Worm (Caenorhabditis elegans) whole organism, L4 larva: ENCODE results near the gene Y73F8A.36.

Experiments used
- F10B5.3 ChIP-seq: sonication (generic microtip); optimal IDR thresholded peaks from 2 replicates; lab custom pipeline; 2016; ENCODE audit warnings: mild to moderate bottlenecking, missing genetic modification characterization, missing compliant biosample characterization
- F26F4.8 ChIP-seq: fragments of 200-800 bp; sonication (Bioruptor generic); conservative IDR thresholded peaks from 2 replicates; pipeline ENCODE4 v1.3.6; 2022; ENCODE audit warnings: missing genetic modification characterization, missing compliant biosample characterization
- F37D6.2 ChIP-seq: sonication (generic microtip); optimal IDR thresholded peaks from 2 replicates; lab custom pipeline; 2016; ENCODE audit warnings: mild to moderate bottlenecking, missing genetic modification characterization, missing compliant biosample characterization
- F44E2.7 ChIP-seq: fragments of 200-800 bp; sonication (Bioruptor generic); IDR thresholded peaks from 2 replicates; pipeline ENCODE4 v2.1.2; 2022; ENCODE audit warnings: missing genetic modification characterization, missing compliant biosample characterization
- T20F7.1 ChIP-seq: fragments of 200-800 bp; sonication (Bioruptor generic); optimal IDR thresholded peaks from 2 replicates; lab custom pipeline; 2018; ENCODE audit warnings: mild to moderate bottlenecking, missing genetic modification characterization, missing compliant biosample characterization
- T26A8.4 ChIP-seq: fragments of 200-800 bp; sonication (Bioruptor generic); IDR thresholded peaks from 2 replicates; pipeline ENCODE4 v1.3.6; 2022; ENCODE audit warnings: missing genetic modification characterization, missing compliant biosample characterization
- Y75B8A.6 ChIP-seq: fragments of 200-800 bp; sonication (Bioruptor generic); IDR thresholded peaks from 2 replicates; pipeline ENCODE4 v1.3.6; 2022; ENCODE audit warnings: missing genetic modification reagents, missing genetic modification characterization, missing compliant biosample characterization
- ZK546.5 ChIP-seq, 2 experiments: sonication (generic microtip); optimal IDR thresholded peaks; 2 replicates each; lab custom pipeline; 2017; ENCODE audit warnings: missing biosample characterization in 2 of 2, missing genetic modification characterization in 2 of 2
- aha-1 ChIP-seq: fragments of 150-350 bp; peaks from one replicate; lab custom pipeline; 2014; ENCODE audit warnings: missing biosample characterization, missing genetic modification characterization
- aly-2 ChIP-seq: sonication (generic microtip); optimal IDR thresholded peaks from 2 replicates; lab custom pipeline; 2018; ENCODE audit warnings: missing biosample characterization, missing genetic modification characterization
- ama-1 ChIP-seq: fragments of 150-350 bp; optimal IDR thresholded peaks from 2 replicates; lab custom pipeline; 2014; ENCODE audit warnings: inconsistent platforms, mixed read lengths
- ceh-20 ChIP-seq: fragments of 200-800 bp; sonication (Bioruptor generic); IDR thresholded peaks from 2 replicates; pipeline ENCODE4 v1.3.6; 2022; ENCODE audit warnings: missing genetic modification reagents, missing genetic modification characterization, missing compliant biosample characterization
- ceh-28 ChIP-seq: fragments of 150-350 bp; optimal IDR thresholded peaks from 2 replicates; lab custom pipeline; 2014; ENCODE audit warnings: missing biosample characterization, missing genetic modification reagents, missing genetic modification characterization
- ceh-32 ChIP-seq: sonication (generic microtip); optimal IDR thresholded peaks from 2 replicates; lab custom pipeline; 2016; ENCODE audit warnings: mild to moderate bottlenecking, missing genetic modification characterization, missing compliant biosample characterization; ENCODE audit not compliant: poor library complexity
- ceh-62 ChIP-seq: sonication (generic microtip); optimal IDR thresholded peaks from 2 replicates; lab custom pipeline; 2017; ENCODE audit warnings: missing biosample characterization, missing genetic modification characterization
- daf-16 ChIP-seq, 3 experiments: sonication (generic microtip); optimal IDR thresholded peaks; 2 replicates each; lab custom pipeline; 2016 to 2017; ENCODE audit warnings: missing genetic modification characterization in 3 of 3, missing genetic modification reagents in 3 of 3, mild to moderate bottlenecking in 2 of 3, missing compliant biosample characterization in 2 of 3, missing biosample characterization in 1 of 3, moderate library complexity in 1 of 3
- daf-19 ChIP-seq: fragments of 200-800 bp; sonication (Bioruptor generic); conservative IDR thresholded peaks from 2 replicates; pipeline ENCODE4 v1.3.6; 2022; ENCODE audit warnings: missing genetic modification characterization, missing compliant biosample characterization
- daf-8 ChIP-seq: fragments of 200-800 bp; sonication (Bioruptor generic); IDR thresholded peaks from 2 replicates; pipeline ENCODE4 v1.3.6; 2022; ENCODE audit warnings: missing genetic modification characterization, missing compliant biosample characterization
- dmd-6 ChIP-seq: fragments of 200-800 bp; sonication (Bioruptor generic); IDR thresholded peaks from 2 replicates; pipeline ENCODE4 v1.3.6; 2022; ENCODE audit warnings: missing genetic modification reagents, missing genetic modification characterization, missing compliant biosample characterization
- dmd-8 ChIP-seq: fragments of 200-800 bp; sonication (Bioruptor generic); IDR thresholded peaks from 2 replicates; pipeline ENCODE4 v1.3.6; 2022; ENCODE audit warnings: missing genetic modification characterization, missing compliant biosample characterization
- dpl-1 ChIP-seq: fragments of 150-350 bp; optimal IDR thresholded peaks from 2 replicates; lab custom pipeline; 2014; ENCODE audit warnings: missing biosample characterization, missing genetic modification reagents, missing genetic modification characterization
- fos-1 ChIP-seq: fragments of 150-350 bp; optimal IDR thresholded peaks from 2 replicates; lab custom pipeline; 2014; ENCODE audit warnings: missing biosample characterization, missing genetic modification characterization
- gei-8 ChIP-seq: fragments of 200-800 bp; sonication (Bioruptor generic); optimal IDR thresholded peaks from 2 replicates; lab custom pipeline; 2018; ENCODE audit warnings: mild to moderate bottlenecking, missing genetic modification characterization, missing compliant biosample characterization
- hmg-1.1 ChIP-seq: fragments of 200-800 bp; sonication (Bioruptor generic); IDR thresholded peaks from 2 replicates; pipeline ENCODE4 v1.3.6; 2022; ENCODE audit warnings: missing genetic modification reagents, missing genetic modification characterization, missing compliant biosample characterization
- jun-1 ChIP-seq: fragments of 150-350 bp; optimal IDR thresholded peaks from 2 replicates; lab custom pipeline; 2014; ENCODE audit warnings: missing biosample characterization, missing genetic modification reagents, missing genetic modification characterization
- lin-1 ChIP-seq: fragments of 200-800 bp; sonication (Bioruptor generic); IDR thresholded peaks from 2 replicates; pipeline ENCODE4 v1.3.6; 2022; ENCODE audit warnings: missing genetic modification reagents, missing genetic modification characterization, missing compliant biosample characterization
- lin-15B ChIP-seq: fragments of 150-350 bp; sonication (generic microtip); optimal IDR thresholded peaks from 3 replicates; lab custom pipeline; 2014; ENCODE audit warnings: missing biosample characterization, missing genetic modification characterization
- lir-3 ChIP-seq: sonication (generic microtip); optimal IDR thresholded peaks from 2 replicates; lab custom pipeline; 2016; ENCODE audit warnings: mild to moderate bottlenecking, missing genetic modification characterization, missing compliant biosample characterization
- madf-5 ChIP-seq, 2 experiments: fragments of 200-800 bp; sonication (Bioruptor generic); IDR thresholded peaks; 2 replicates each; pipeline ENCODE4 v1.3.6; 2022; ENCODE audit warnings: missing compliant biosample characterization in 2 of 2, missing genetic modification characterization in 2 of 2
- mxl-2 ChIP-seq: fragments of 200-800 bp; sonication (Bioruptor generic); conservative IDR thresholded peaks from 2 replicates; pipeline ENCODE4 v1.3.6; 2022; ENCODE audit warnings: missing genetic modification reagents, missing genetic modification characterization, missing compliant biosample characterization
- nhr-10 ChIP-seq: fragments of 150-350 bp; optimal IDR thresholded peaks from 2 replicates; lab custom pipeline; 2014; ENCODE audit warnings: missing biosample characterization, missing genetic modification characterization
- nhr-11 ChIP-seq: fragments of 150-350 bp; optimal IDR thresholded peaks from 2 replicates; lab custom pipeline; 2014; ENCODE audit warnings: missing biosample characterization, missing genetic modification characterization
- nhr-237 ChIP-seq: sonication (generic microtip); optimal IDR thresholded peaks from 2 replicates; lab custom pipeline; 2017; ENCODE audit warnings: missing biosample characterization, missing genetic modification characterization
- nhr-28 ChIP-seq: fragments of 150-350 bp; optimal IDR thresholded peaks from 2 replicates; lab custom pipeline; 2014; ENCODE audit warnings: missing biosample characterization, missing genetic modification characterization
- nhr-42 ChIP-seq: fragments of 200-800 bp; sonication (Bioruptor generic); IDR thresholded peaks from 2 replicates; pipeline ENCODE4 v1.3.6; 2022; ENCODE audit warnings: missing genetic modification characterization, missing compliant biosample characterization
- nhr-48 ChIP-seq: sonication (generic microtip); optimal IDR thresholded peaks from 2 replicates; lab custom pipeline; 2016; ENCODE audit warnings: mild to moderate bottlenecking, missing genetic modification characterization, missing compliant biosample characterization
- pha-4 ChIP-seq, 2 experiments: fragments of 150-350 bp in 1 of 2; fragments of 200-800 bp in 1 of 2; sonication (Bioruptor generic) in 1 of 2; IDR thresholded peaks in 1 of 2; optimal IDR thresholded peaks in 1 of 2; 2 replicates each; pipeline versions ENCODE4 v1.3.6 to Lab custom; 2014 to 2022; ENCODE audit warnings: missing genetic modification characterization in 2 of 2, missing genetic modification reagents in 2 of 2, missing biosample characterization in 1 of 2, missing compliant biosample characterization in 1 of 2
- pqm-1 ChIP-seq: sonication (generic microtip); optimal IDR thresholded peaks from 2 replicates; lab custom pipeline; 2017; ENCODE audit warnings: missing biosample characterization, missing genetic modification characterization
- sdz-12 ChIP-seq: fragments of 200-800 bp; sonication (Bioruptor generic); optimal IDR thresholded peaks from 2 replicates; lab custom pipeline; 2018; ENCODE audit warnings: mild to moderate bottlenecking, missing genetic modification characterization, missing compliant biosample characterization
- skn-1 ChIP-seq: fragments of 150-350 bp; optimal IDR thresholded peaks from 2 replicates; lab custom pipeline; 2014; ENCODE audit warnings: missing biosample characterization, missing genetic modification characterization
- snpc-1.2 ChIP-seq: fragments of 200-800 bp; sonication (Bioruptor generic); IDR thresholded peaks from 2 replicates; pipeline ENCODE4 v1.3.6; 2022; ENCODE audit warnings: missing genetic modification reagents, missing genetic modification characterization, missing compliant biosample characterization
- snpc-4 ChIP-seq: fragments of 150-350 bp; optimal IDR thresholded peaks from 2 replicates; lab custom pipeline; 2014; ENCODE audit warnings: missing biosample characterization, missing genetic modification characterization
- tra-1 ChIP-seq: fragments of 200-800 bp; sonication (Bioruptor generic); IDR thresholded peaks from 2 replicates; pipeline ENCODE4 v1.3.6; 2022; ENCODE audit warnings: missing genetic modification reagents, missing genetic modification characterization, missing compliant biosample characterization
- unc-130 ChIP-seq: sonication (generic microtip); optimal IDR thresholded peaks from 2 replicates; lab custom pipeline; 2016; ENCODE audit warnings: missing genetic modification reagents, missing genetic modification characterization, missing compliant biosample characterization
- vab-7 ChIP-seq: fragments of 200-800 bp; sonication (Bioruptor generic); IDR thresholded peaks from 2 replicates; pipeline ENCODE4 v1.3.6; 2022; ENCODE audit warnings: missing genetic modification reagents, missing genetic modification characterization, missing compliant biosample characterization
- zfp-2 ChIP-seq: sonication (generic microtip); optimal IDR thresholded peaks from 2 replicates; lab custom pipeline; 2016; ENCODE audit warnings: mild to moderate bottlenecking, missing genetic modification characterization, missing compliant biosample characterization
- ztf-11 ChIP-seq: fragments of 150-350 bp; optimal IDR thresholded peaks from 2 replicates; lab custom pipeline; 2014; ENCODE audit warnings: missing biosample characterization, missing genetic modification characterization

Gene Y73F8A.36

ce11 chrIV:15280219-15280618 is 34.5 kb downstream of the Y73F8A.36 start:
- TF ChIP-seq F10B5.3 (tag; lab: Kevin White, UChicago) (no peak), aha-1 (tag; lab: Kevin White, UChicago) (peak; percentile 28)

- TF ChIP-seq ztf-11 (tag; lab: Kevin White, UChicago) (no peak), dpl-1 (no peak), snpc-1.2 (GFP tag; lab: Robert Waterston, UW) (peak; percentile 89)
Observed at ce11 chrIV:15283617-15284016, 37.9 kb downstream of the Y73F8A.36 start.

- TF ChIP-seq nhr-237 (tag; lab: Kevin White, UChicago) (no peak), daf-16 (GFP tag; optimal IDR thresholded peaks at IDR 0.05; lab: Kevin White, UChicago) (peak in 1 of 2 experiments; percentile 49), daf-16 (tag; optimal IDR thresholded peaks at IDR 0.05; lab: Kevin White, UChicago) (no peak), skn-1 (tag; lab: Kevin White, UChicago) (no peak), dpl-1 (no peak), tra-1 (no peak; the same call in 1 of the 2 replicates), ama-1 (no peak), zfp-2 (no peak), ceh-32 (tag; lab: Kevin White, UChicago) (no peak), madf-5 (GFP tag; IDR thresholded peaks at IDR 0.05; lab: Robert Waterston, UW) (peak; percentile 32 to 68; a peak in 2 of 4 replicates), dmd-6 (GFP tag; lab: Robert Waterston, UW) (no peak), nhr-10 (tag; lab: Kevin White, UChicago) (no peak), nhr-48 (no peak), nhr-28 (tag; lab: Kevin White, UChicago) (no peak), F37D6.2 (no peak), ceh-62 (no peak), aha-1 (tag; lab: Kevin White, UChicago) (peak; percentile 95), F10B5.3 (tag; lab: Kevin White, UChicago) (no peak), fos-1 (tag; lab: Kevin White, UChicago) (no peak), dmd-8 (no peak), gei-8 (GFP tag; lab: Kevin White, UChicago) (no peak), ceh-20 (no peak), snpc-1.2 (GFP tag; lab: Robert Waterston, UW) (peak; percentile 98), Y75B8A.6 (GFP tag; lab: Robert Waterston, UW) (no peak), T26A8.4 (GFP tag; lab: Robert Waterston, UW) (no peak), snpc-4 (no peak), aly-2 (tag; lab: Kevin White, UChicago) (no peak), T20F7.1 (GFP tag; lab: Kevin White, UChicago) (no peak), F26F4.8 (GFP tag; lab: Robert Waterston, UW) (0 out of 2 replicates have a peak, but pooled peaks have one; percentile 21), sdz-12 (GFP tag; lab: Kevin White, UChicago) (no peak), vab-7 (GFP tag; lab: Robert Waterston, UW) (no peak; the same call in 1 of the 2 replicates), nhr-42 (0 out of 2 replicates have a peak, but pooled peaks have one; percentile 24), F44E2.7 (GFP tag; lab: Robert Waterston, UW) (0 out of 2 replicates have a peak, but pooled peaks have one; percentile 50), ZK546.5 (tag; optimal IDR thresholded peaks at IDR 0.05; lab: Kevin White, UChicago) (no peak), jun-1 (tag; lab: Kevin White, UChicago) (no peak), unc-130 (peak; percentile 12), lin-1 (no peak), pqm-1 (tag; lab: Kevin White, UChicago) (no peak), hmg-1.1 (GFP tag; lab: Robert Waterston, UW) (no peak), daf-8 (GFP tag; lab: Robert Waterston, UW) (no peak), mxl-2 (no peak), nhr-11 (tag; lab: Kevin White, UChicago) (no peak), lin-15B (tag; lab: Kevin White, UChicago) (no peak), lir-3 (tag; lab: Kevin White, UChicago) (peak; percentile 5), ceh-28 (tag; lab: Kevin White, UChicago) (no peak), pha-4 (GFP tag; IDR thresholded peaks at IDR 0.05; lab: Robert Waterston, UW) (peak; percentile 82), pha-4 (tag; optimal IDR thresholded peaks at IDR 0.05; lab: Kevin White, UChicago) (no peak), daf-19 (GFP tag; lab: Robert Waterston, UW) (peak; percentile 50)
Observed at ce11 chrIV:15289508-15289907, 43.8 kb downstream of the Y73F8A.36 start.
